Worm (Caenorhabditis elegans) whole organism, L3 larva: ENCODE measurements around the gene ufd-2.
A peak's percentile ranks its signal among the peaks of the same experiment; 100 is the strongest.

ENCODE experiments used
- R02D3.7 ChIP-seq: fragments of 150-350 bp; optimal IDR thresholded peaks from 2 replicates; lab custom pipeline; 2014; ENCODE audit warnings: missing biosample characterization, missing genetic modification characterization
- ama-1 ChIP-seq: fragments of 150-350 bp; optimal IDR thresholded peaks from 2 replicates; lab custom pipeline; 2018
- ceh-28 ChIP-seq: fragments of 150-350 bp; optimal IDR thresholded peaks from 2 replicates; lab custom pipeline; 2014; ENCODE audit warnings: missing biosample characterization, missing genetic modification reagents, missing genetic modification characterization
- ceh-9 ChIP-seq: sonication (generic microtip); optimal IDR thresholded peaks from 2 replicates; lab custom pipeline; 2018; ENCODE audit warnings: missing biosample characterization, missing genetic modification characterization
- egl-5 ChIP-seq: fragments of 150-350 bp; optimal IDR thresholded peaks from 2 replicates; lab custom pipeline; 2017; ENCODE audit warnings: missing biosample characterization, missing genetic modification reagents, missing genetic modification characterization, inconsistent platforms
- elt-1 ChIP-seq: fragments of 150-350 bp; optimal IDR thresholded peaks from 2 replicates; lab custom pipeline; 2014; ENCODE audit warnings: missing biosample characterization, missing genetic modification characterization
- elt-3 ChIP-seq, 3 experiments: fragments of 150-350 bp in 1 of 3; sonication (generic microtip) in 2 of 3; optimal IDR thresholded peaks; 2 replicates in 2 of 3; 4 replicates in 1 of 3; lab custom pipeline; 2014 to 2017; ENCODE audit warnings: missing biosample characterization in 3 of 3, missing genetic modification characterization in 3 of 3
- eor-1 ChIP-seq, 2 experiments: fragments of 150-350 bp; optimal IDR thresholded peaks; 2 replicates each; lab custom pipeline; 2014 to 2018; ENCODE audit warnings: missing biosample characterization in 2 of 2, missing genetic modification characterization in 2 of 2
- fkh-2 ChIP-seq: fragments of 150-350 bp; optimal IDR thresholded peaks from 2 replicates; lab custom pipeline; 2014; ENCODE audit warnings: missing biosample characterization, missing genetic modification reagents, missing genetic modification characterization
- fos-1 ChIP-seq: fragments of 150-350 bp; optimal IDR thresholded peaks from 2 replicates; lab custom pipeline; 2014; ENCODE audit warnings: missing biosample characterization, missing genetic modification characterization
- hmg-11 ChIP-seq: sonication (generic microtip); optimal IDR thresholded peaks from 2 replicates; lab custom pipeline; 2016; ENCODE audit warnings: missing genetic modification characterization, missing compliant biosample characterization
- lin-39 ChIP-seq: fragments of 150-350 bp; optimal IDR thresholded peaks from 2 replicates; lab custom pipeline; 2018; ENCODE audit warnings: missing biosample characterization, missing genetic modification reagents, missing genetic modification characterization
- lsy-12 ChIP-seq: sonication (generic microtip); optimal IDR thresholded peaks from 2 replicates; lab custom pipeline; 2016; ENCODE audit warnings: mild to moderate bottlenecking, missing genetic modification characterization, missing compliant biosample characterization
- mdl-1 ChIP-seq: fragments of 150-350 bp; optimal IDR thresholded peaks from 2 replicates; lab custom pipeline; 2014; ENCODE audit warnings: missing biosample characterization, missing genetic modification characterization
- mml-1 ChIP-seq: fragments of 150-350 bp; sonication (generic microtip); optimal IDR thresholded peaks from 3 replicates; lab custom pipeline; 2014; ENCODE audit warnings: missing biosample characterization, missing genetic modification characterization
- nfya-1 ChIP-seq: sonication (generic microtip); optimal IDR thresholded peaks from 2 replicates; lab custom pipeline; 2017; ENCODE audit warnings: missing genetic modification characterization, mild to moderate bottlenecking, missing compliant biosample characterization, antibody characterized with exemption, moderate library complexity; ENCODE audit not compliant: insufficient read depth
- nhr-23 ChIP-seq: fragments of 150-350 bp; optimal IDR thresholded peaks from 2 replicates; lab custom pipeline; 2014; ENCODE audit warnings: missing biosample characterization, missing genetic modification reagents, missing genetic modification characterization
- nhr-237 ChIP-seq: fragments of 150-350 bp; optimal IDR thresholded peaks from 2 replicates; lab custom pipeline; 2014; ENCODE audit warnings: missing biosample characterization, missing genetic modification characterization
- nhr-25 ChIP-seq: sonication (generic microtip); optimal IDR thresholded peaks from 2 replicates; lab custom pipeline; 2017; ENCODE audit warnings: missing biosample characterization, missing genetic modification characterization
- nhr-28 ChIP-seq: fragments of 150-350 bp; optimal IDR thresholded peaks from 2 replicates; lab custom pipeline; 2014; ENCODE audit warnings: missing biosample characterization, missing genetic modification characterization
- nhr-43 ChIP-seq: sonication (generic microtip); optimal IDR thresholded peaks from 2 replicates; lab custom pipeline; 2016; ENCODE audit warnings: mild to moderate bottlenecking, missing genetic modification characterization, missing compliant biosample characterization; ENCODE audit not compliant: poor library complexity, severe bottlenecking
- nhr-67 ChIP-seq: fragments of 150-350 bp; optimal IDR thresholded peaks from 2 replicates; lab custom pipeline; 2014; ENCODE audit warnings: missing biosample characterization, missing genetic modification characterization
- pha-4 ChIP-seq: fragments of 150-350 bp; optimal IDR thresholded peaks from 2 replicates; lab custom pipeline; 2014; ENCODE audit warnings: missing biosample characterization, missing genetic modification reagents, missing genetic modification characterization
- sea-2 ChIP-seq: fragments of 150-350 bp; sonication (generic microtip); optimal IDR thresholded peaks from 4 replicates; lab custom pipeline; 2014; ENCODE audit warnings: missing biosample characterization, missing genetic modification reagents, missing genetic modification characterization
- skn-1 ChIP-seq: fragments of 150-350 bp; optimal IDR thresholded peaks from 2 replicates; lab custom pipeline; 2014; ENCODE audit warnings: missing biosample characterization, missing genetic modification characterization
- tbx-2 ChIP-seq: sonication (generic microtip); optimal IDR thresholded peaks from 2 replicates; lab custom pipeline; 2016; ENCODE audit warnings: mild to moderate bottlenecking, missing genetic modification characterization, missing compliant biosample characterization
- zag-1 ChIP-seq: fragments of 150-350 bp; optimal IDR thresholded peaks from 2 replicates; lab custom pipeline; 2014; ENCODE audit warnings: missing biosample characterization, missing genetic modification characterization
- ztf-11 ChIP-seq: fragments of 150-350 bp; optimal IDR thresholded peaks from 2 replicates; lab custom pipeline; 2014; ENCODE audit warnings: missing biosample characterization, missing genetic modification characterization
- ztf-4 ChIP-seq: fragments of 150-350 bp; optimal IDR thresholded peaks from 2 replicates; lab custom pipeline; 2014; ENCODE audit warnings: missing biosample characterization, missing genetic modification characterization

Gene ufd-2

ce11 chrII:8106921-8107695 is 44.6 kb downstream of the ufd-2 start, which contains the start of the genes chst-1 and C41C4.9 (continued):
- no peak for TF ChIP-seq fkh-2 (tag; lab: Kevin White, UChicago)
- peak; percentile 55 for TF ChIP-seq lin-39
- peak; percentile 61 for TF ChIP-seq tbx-2
- no peak for TF ChIP-seq zag-1 (tag; lab: Kevin White, UChicago)
- no peak for TF ChIP-seq hmg-11
- TF ChIP-seq elt-1 (tag; lab: Kevin White, UChicago), result no peak
- TF ChIP-seq nhr-23 (tag; lab: Kevin White, UChicago), result no peak
- peak; percentile 21 for TF ChIP-seq R02D3.7 (tag; lab: Kevin White, UChicago)
- no peak for TF ChIP-seq ztf-4 (tag; lab: Kevin White, UChicago)
- no peak for TF ChIP-seq nhr-237 (tag; lab: Kevin White, UChicago)
- no peak for TF ChIP-seq ceh-9
- TF ChIP-seq ama-1, result peak; percentile 6
- no peak for TF ChIP-seq mml-1 (tag; lab: Kevin White, UChicago)
- peak; percentile 52 for TF ChIP-seq nfya-1
- no peak for TF ChIP-seq ceh-28 (tag; lab: Kevin White, UChicago)
- TF ChIP-seq nhr-25 (tag; lab: Kevin White, UChicago), result peak; percentile 75
- TF ChIP-seq sea-2 (GFP tag; lab: Kevin White, UChicago), result no peak
- TF ChIP-seq, all 47 proteins: peak for 14

- no peak for TF ChIP-seq mml-1 (tag; lab: Kevin White, UChicago)
- TF ChIP-seq elt-1 (tag; lab: Kevin White, UChicago), result no peak
- TF ChIP-seq nfya-1, result no peak
- TF ChIP-seq mdl-1 (tag; lab: Kevin White, UChicago), result no peak
- no peak for TF ChIP-seq ztf-11 (tag; lab: Kevin White, UChicago)
- no peak for TF ChIP-seq elt-3 (tag; optimal IDR thresholded peaks at IDR 0.05; lab: Kevin White, UChicago)
- no peak for TF ChIP-seq lsy-12 (tag; lab: Kevin White, UChicago)
- TF ChIP-seq skn-1 (tag; lab: Kevin White, UChicago), result no peak
- no peak for TF ChIP-seq lin-39
- no peak for TF ChIP-seq nhr-237 (tag; lab: Kevin White, UChicago)
- TF ChIP-seq pha-4, result no peak
- TF ChIP-seq egl-5 (tag; lab: Kevin White, UChicago), result no peak
- no peak for TF ChIP-seq nhr-43 (tag; lab: Kevin White, UChicago)
- TF ChIP-seq eor-1 (tag; optimal IDR thresholded peaks at IDR 0.05; lab: Kevin White, UChicago), result no peak
- TF ChIP-seq nhr-28 (tag; lab: Kevin White, UChicago), result no peak
- no peak for TF ChIP-seq hmg-11
- TF ChIP-seq fos-1 (tag; lab: Kevin White, UChicago), result no peak
- no peak for TF ChIP-seq nhr-25 (tag; lab: Kevin White, UChicago)
- no peak for TF ChIP-seq nhr-67 (tag; lab: Kevin White, UChicago)
Observed at ce11 chrII:8112063-8112462, 49.5 kb downstream of the ufd-2 start, which contains the start of gene lron-4. Gene lron-4 (minus strand): TSS chrII:8112163.
